Fruit fly (Drosophila melanogaster) whole organism, embryonic: ENCODE results near the gene CG32720.

Experiments used
- Asciz ChIP-seq: fragments of 200-800 bp; sonication (Bioruptor generic); optimal IDR thresholded peaks from 2 replicates; lab custom pipeline; 2017; ENCODE audit warnings: missing biosample characterization, mild to moderate bottlenecking, missing genetic modification characterization, missing genetic modification reagents
- Bgb ChIP-seq: fragments of 200-800 bp; sonication (Bioruptor generic); IDR thresholded peaks from 2 replicates; pipeline ENCODE4 v1.3.6; 2022; ENCODE audit warnings: missing biosample characterization, missing genetic modification characterization; ENCODE audit not compliant: partially characterized antibody
- BtbVII ChIP-seq: fragments of 200-800 bp; sonication (Bioruptor generic); optimal IDR thresholded peaks from 3 replicates; lab custom pipeline; 2017; ENCODE audit warnings: missing biosample characterization, mild to moderate bottlenecking, missing genetic modification characterization
- CG10462 ChIP-seq: fragments of 200-800 bp; sonication (Bioruptor generic); optimal IDR thresholded peaks from 2 replicates; lab custom pipeline; 2016; ENCODE audit warnings: missing biosample characterization, missing genetic modification characterization
- CG11560 ChIP-seq: fragments of 200-800 bp; sonication (Bioruptor generic); IDR thresholded peaks from 3 replicates; pipeline ENCODE4 v1.3.6; 2022; ENCODE audit warnings: missing biosample characterization, missing genetic modification characterization
- CG11695 ChIP-seq: fragments of 200-800 bp; sonication (Bioruptor generic); IDR thresholded peaks from 3 replicates; pipeline ENCODE4 v1.3.6; 2022; ENCODE audit warnings: missing biosample characterization, missing genetic modification characterization
- CG1233 ChIP-seq: fragments of 200-800 bp; sonication (Bioruptor generic); optimal IDR thresholded peaks from 4 replicates; lab custom pipeline; 2018; ENCODE audit warnings: missing biosample characterization, mild to moderate bottlenecking, missing genetic modification characterization
- CG13123 ChIP-seq: fragments of 200-800 bp; sonication (Bioruptor generic); optimal IDR thresholded peaks from 2 replicates; lab custom pipeline; 2016; ENCODE audit warnings: missing biosample characterization, missing genetic modification characterization
- CG13894 ChIP-seq: fragments of 200-800 bp; sonication (Bioruptor generic); optimal IDR thresholded peaks from 3 replicates; lab custom pipeline; 2018; ENCODE audit warnings: missing biosample characterization, mild to moderate bottlenecking, missing genetic modification characterization, moderate library complexity
- CG14050 ChIP-seq: fragments of 200-800 bp; sonication (Bioruptor generic); IDR thresholded peaks from 3 replicates; pipeline ENCODE4 v1.3.6; 2022; ENCODE audit warnings: missing biosample characterization, missing genetic modification characterization
- CG14860 ChIP-seq: fragments of 200-800 bp; sonication (Bioruptor generic); IDR thresholded peaks from 3 replicates; pipeline ENCODE4 v1.3.6; 2022; ENCODE audit warnings: missing biosample characterization, missing genetic modification characterization; ENCODE audit not compliant: partially characterized antibody
- CG16815 ChIP-seq: fragments of 200-800 bp; sonication (Bioruptor generic); optimal IDR thresholded peaks from 3 replicates; lab custom pipeline; 2017; ENCODE audit warnings: missing biosample characterization, mild to moderate bottlenecking, missing genetic modification characterization
- CG17186 ChIP-seq: fragments of 200-800 bp; sonication (Bioruptor generic); optimal IDR thresholded peaks from 3 replicates; lab custom pipeline; 2017; ENCODE audit warnings: missing biosample characterization, missing genetic modification reagents, missing genetic modification characterization
- CG2116 ChIP-seq: fragments of 200-800 bp; sonication (Bioruptor generic); optimal IDR thresholded peaks from 3 replicates; lab custom pipeline; 2018; ENCODE audit warnings: missing biosample characterization, mild to moderate bottlenecking, missing genetic modification characterization
- CG2120 ChIP-seq: fragments of 200-800 bp; sonication (Bioruptor generic); optimal IDR thresholded peaks from 3 replicates; lab custom pipeline; 2016; ENCODE audit warnings: missing biosample characterization, missing genetic modification characterization
- CG32772 ChIP-seq: fragments of 200-800 bp; sonication (Bioruptor generic); IDR thresholded peaks from 2 replicates; pipeline ENCODE4 v1.3.6; 2022; ENCODE audit warnings: missing biosample characterization, missing genetic modification characterization
- CG42726 ChIP-seq: fragments of 200-800 bp; sonication (Bioruptor generic); IDR thresholded peaks from 2 replicates; pipeline ENCODE4 v1.3.6; 2022; ENCODE audit warnings: missing biosample characterization, missing genetic modification characterization; ENCODE audit not compliant: partially characterized antibody
- CG4328 ChIP-seq: fragments of 200-800 bp; sonication (Bioruptor generic); optimal IDR thresholded peaks from 3 replicates; lab custom pipeline; 2017; ENCODE audit warnings: missing biosample characterization, missing genetic modification reagents, missing genetic modification characterization
- CG4820 ChIP-seq: fragments of 200-800 bp; sonication (Bioruptor generic); optimal IDR thresholded peaks from 3 replicates; lab custom pipeline; 2016; ENCODE audit warnings: missing biosample characterization, missing genetic modification characterization
- CG8089 ChIP-seq: fragments of 200-800 bp; sonication (Bioruptor generic); optimal IDR thresholded peaks from 3 replicates; lab custom pipeline; 2016; ENCODE audit warnings: missing biosample characterization, missing genetic modification characterization
- CG9932 ChIP-seq: fragments of 200-800 bp; sonication (Bioruptor generic); IDR thresholded peaks from 2 replicates; pipeline ENCODE4 v1.3.6; 2022; ENCODE audit warnings: missing biosample characterization, missing genetic modification characterization
- Dip3 ChIP-seq: fragments of 200-800 bp; sonication (Bioruptor generic); optimal IDR thresholded peaks from 3 replicates; lab custom pipeline; 2016; ENCODE audit warnings: missing biosample characterization, missing genetic modification characterization
- Eip74EF ChIP-seq, 2 experiments: fragments of 200-800 bp in 1 of 2; fragments of >200 bp in 1 of 2; sonication (Bioruptor generic) in 1 of 2; optimal IDR thresholded peaks; 2 replicates each; lab custom pipeline; 2017 to 2019; ENCODE audit warnings: missing biosample characterization in 2 of 2, missing genetic modification characterization in 2 of 2, mild to moderate bottlenecking in 1 of 2, moderate library complexity in 1 of 2
- Hsf ChIP-seq: fragments of 200-800 bp; sonication (Bioruptor generic); optimal IDR thresholded peaks from 3 replicates; lab custom pipeline; 2016; ENCODE audit warnings: missing biosample characterization, missing genetic modification characterization
- Mad ChIP-seq: fragments of 200-800 bp; sonication (Bioruptor generic); optimal IDR thresholded peaks from 2 replicates; lab custom pipeline; 2016; ENCODE audit warnings: missing biosample characterization, missing genetic modification characterization
- Mrtf ChIP-seq: fragments of 200-800 bp; sonication (Bioruptor generic); IDR thresholded peaks from 3 replicates; pipeline ENCODE4 v1.3.6; 2022; ENCODE audit warnings: missing biosample characterization, missing genetic modification characterization
- Neu2 ChIP-seq: fragments of 200-800 bp; sonication (Bioruptor generic); optimal IDR thresholded peaks from 3 replicates; lab custom pipeline; 2016; ENCODE audit warnings: missing biosample characterization, missing genetic modification characterization, borderline replicate concordance
- Pdp1 ChIP-seq, 2 experiments: fragments of 200-800 bp; sonication (Bioruptor generic); optimal IDR thresholded peaks; 3 replicates each; lab custom pipeline; 2016; ENCODE audit warnings: missing biosample characterization in 2 of 2, missing genetic modification characterization in 2 of 2, mild to moderate bottlenecking in 1 of 2, moderate library complexity in 1 of 2
- Scr ChIP-seq: fragments of 200-800 bp; sonication (Bioruptor generic); IDR thresholded peaks from 2 replicates; pipeline ENCODE4 v1.3.6; 2022; ENCODE audit warnings: missing biosample characterization, missing genetic modification characterization; ENCODE audit not compliant: partially characterized antibody
- Stat92E ChIP-seq, 3 experiments: fragments of >200 bp in 2 of 3; fragments of 200-800 bp in 1 of 3; sonication (Bioruptor generic) in 1 of 3; optimal IDR thresholded peaks; 2 replicates each; lab custom pipeline; 2017 to 2019; ENCODE audit warnings: missing biosample characterization in 3 of 3, missing genetic modification characterization in 3 of 3, mild to moderate bottlenecking in 1 of 3, moderate library complexity in 1 of 3
- Trl ChIP-seq, 3 experiments: fragments of >200 bp in 2 of 3; fragments of 200-800 bp in 1 of 3; sonication (Bioruptor generic) in 1 of 3; optimal IDR thresholded peaks; 2 replicates in 1 of 3; 3 replicates in 2 of 3; lab custom pipeline; 2016 to 2017; ENCODE audit warnings: missing biosample characterization in 1 of 3, missing genetic modification characterization in 1 of 3
- Xbp1 ChIP-seq: fragments of 200-800 bp; sonication (Bioruptor generic); optimal IDR thresholded peaks from 3 replicates; lab custom pipeline; 2016; ENCODE audit warnings: missing biosample characterization, mild to moderate bottlenecking, missing genetic modification characterization
- ash1 ChIP-seq: fragments of 200-800 bp; sonication (Bioruptor generic); optimal IDR thresholded peaks from 2 replicates; lab custom pipeline; 2018; ENCODE audit warnings: missing biosample characterization, mild to moderate bottlenecking, missing genetic modification characterization
- az2 ChIP-seq: fragments of 200-800 bp; sonication (Bioruptor generic); optimal IDR thresholded peaks from 3 replicates; lab custom pipeline; 2016; ENCODE audit warnings: missing biosample characterization, missing genetic modification characterization
- cas ChIP-seq: fragments of 200-800 bp; sonication (Bioruptor generic); IDR thresholded peaks from 2 replicates; pipeline ENCODE4 v1.3.6; 2022; ENCODE audit warnings: missing biosample characterization, missing genetic modification characterization
- cg ChIP-seq: fragments of 200-800 bp; sonication (Bioruptor generic); optimal IDR thresholded peaks from 3 replicates; lab custom pipeline; 2019; ENCODE audit warnings: missing biosample characterization, mild to moderate bottlenecking, missing genetic modification characterization, moderate library complexity
- chinmo ChIP-seq: fragments of 200-800 bp; sonication (Bioruptor generic); IDR thresholded peaks from 4 replicates; pipeline ENCODE4 v1.3.6; 2022; ENCODE audit warnings: missing biosample characterization, missing genetic modification characterization; ENCODE audit not compliant: partially characterized antibody
- dimm ChIP-seq: fragments of 200-800 bp; sonication (Bioruptor generic); IDR thresholded peaks from 2 replicates; pipeline ENCODE4 v1.3.6; 2022; ENCODE audit warnings: missing biosample characterization, missing genetic modification characterization
- exex ChIP-seq: fragments of 200-800 bp; sonication (Bioruptor generic); optimal IDR thresholded peaks from 4 replicates; lab custom pipeline; 2018; ENCODE audit warnings: missing biosample characterization, mild to moderate bottlenecking, missing genetic modification characterization, moderate library complexity
- gfzf ChIP-seq: fragments of 200-800 bp; sonication (Bioruptor generic); optimal IDR thresholded peaks from 2 replicates; lab custom pipeline; 2016; ENCODE audit warnings: missing biosample characterization, mild to moderate bottlenecking, missing genetic modification characterization, moderate library complexity
- h ChIP-seq: fragments of >200 bp; optimal IDR thresholded peaks from 2 replicates; lab custom pipeline; 2017
- insv ChIP-seq, 2 experiments: fragments of 200-800 bp; sonication (Bioruptor generic); optimal IDR thresholded peaks; 3 replicates each; lab custom pipeline; 2016 to 2018; ENCODE audit warnings: missing biosample characterization in 2 of 2, missing genetic modification characterization in 2 of 2
- kah ChIP-seq: fragments of 200-800 bp; sonication (Bioruptor generic); optimal IDR thresholded peaks from 2 replicates; lab custom pipeline; 2018; ENCODE audit warnings: missing biosample characterization, mild to moderate bottlenecking, missing genetic modification characterization
- nerfin-2 ChIP-seq: fragments of 200-800 bp; sonication (Bioruptor generic); IDR thresholded peaks from 2 replicates; pipeline ENCODE4 v1.3.6; 2022; ENCODE audit warnings: missing biosample characterization, missing genetic modification characterization; ENCODE audit not compliant: partially characterized antibody
- nom ChIP-seq: fragments of 200-800 bp; sonication (Bioruptor generic); optimal IDR thresholded peaks from 2 replicates; lab custom pipeline; 2017; ENCODE audit warnings: missing biosample characterization, missing genetic modification characterization, mild to moderate bottlenecking, moderate library complexity, missing genetic modification reagents
- otp ChIP-seq: fragments of 200-800 bp; sonication (Bioruptor generic); IDR thresholded peaks from 3 replicates; pipeline ENCODE4, ENCODE4 v1.3.6; 2022; ENCODE audit warnings: missing biosample characterization, missing genetic modification characterization
- ranshi ChIP-seq: fragments of 200-800 bp; sonication (Bioruptor generic); IDR thresholded peaks from 2 replicates; pipeline ENCODE4 v1.3.6; 2022; ENCODE audit warnings: missing biosample characterization, missing genetic modification characterization
- sim ChIP-seq: fragments of 200-800 bp; sonication (Bioruptor generic); IDR thresholded peaks from 2 replicates; pipeline ENCODE4 v1.3.6; 2022; ENCODE audit warnings: missing biosample characterization, missing genetic modification characterization
- trh ChIP-seq: fragments of 200-800 bp; sonication (Bioruptor generic); optimal IDR thresholded peaks from 2 replicates; lab custom pipeline; 2016; ENCODE audit warnings: missing biosample characterization, missing genetic modification characterization
- zf30C ChIP-seq: fragments of 200-800 bp; sonication (Bioruptor generic); optimal IDR thresholded peaks from 3 replicates; lab custom pipeline; 2018; ENCODE audit warnings: missing biosample characterization, mild to moderate bottlenecking, missing genetic modification characterization

CG32720 gene

DNA sequence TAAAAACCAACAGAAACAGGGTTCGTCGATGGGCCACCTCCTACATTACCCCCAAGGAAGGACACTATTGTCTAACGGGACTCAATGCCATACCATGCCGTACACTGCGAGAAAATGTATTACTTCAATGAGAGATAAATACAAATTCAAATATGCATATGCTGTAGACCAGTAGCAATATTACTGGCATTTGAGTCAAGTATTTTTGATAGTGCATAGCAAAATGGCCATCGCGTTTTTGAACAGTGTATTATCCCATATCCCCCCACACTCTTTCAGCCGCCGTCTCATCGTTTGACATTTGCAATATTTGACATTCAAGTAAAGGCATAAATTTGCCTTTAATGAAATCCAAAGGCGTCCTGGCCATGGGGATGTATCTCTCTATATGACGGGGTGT, 48.5 kb downstream of the CG32720 start (continued):
- TF ChIP-seq nom (GFP tag; lab: Kevin White, UChicago) = no peak
- peak; percentile 44 for TF ChIP-seq CG2120
- TF ChIP-seq Dip3 (GFP tag; lab: Kevin White, UChicago) = no peak
- TF ChIP-seq trh (GFP tag; lab: Kevin White, UChicago) = no peak
- no peak for TF ChIP-seq cas (GFP tag; lab: Robert Waterston, UW)
- no peak for TF ChIP-seq BtbVII (GFP tag; lab: Kevin White, UChicago)
- TF ChIP-seq Trl (optimal IDR thresholded peaks at IDR 0.05; lab: Kevin White, UChicago) = no peak
- no peak for TF ChIP-seq Trl (GFP tag; optimal IDR thresholded peaks at IDR 0.05; lab: Kevin White, UChicago)
- peak; percentile 24 for TF ChIP-seq Hsf
- TF ChIP-seq CG13894 (tag; lab: Kevin White, UChicago) = no peak
- no peak for TF ChIP-seq CG11560 (tag; lab: Robert Waterston, UW)
- TF ChIP-seq Bgb (GFP tag; lab: Robert Waterston, UW) = no peak
- no peak for TF ChIP-seq CG4328 (GFP tag; lab: Kevin White, UChicago)
- no peak for TF ChIP-seq az2 (GFP tag; lab: Kevin White, UChicago)
- no peak for TF ChIP-seq nerfin-2 (GFP tag; lab: Robert Waterston, UW)
- no peak for TF ChIP-seq CG16815 (GFP tag; lab: Kevin White, UChicago)
- no peak for TF ChIP-seq CG8089
- TF ChIP-seq CG9932 (GFP tag; lab: Robert Waterston, UW) = peak; percentile 46
- no peak for TF ChIP-seq CG10462 (GFP tag; lab: Kevin White, UChicago)
- TF ChIP-seq dimm = no peak
- no peak for TF ChIP-seq Neu2 (GFP tag; lab: Kevin White, UChicago)
- no peak for TF ChIP-seq Mad
- no peak for TF ChIP-seq ash1 (GFP tag; lab: Kevin White, UChicago)
- no peak for TF ChIP-seq CG14050 (GFP tag; lab: Robert Waterston, UW)
- no peak for TF ChIP-seq CG2116 (GFP tag; lab: Kevin White, UChicago)
- no peak for TF ChIP-seq sim
- TF ChIP-seq CG11695 = no peak
- peak; percentile 29 for TF ChIP-seq Xbp1 (GFP tag; lab: Kevin White, UChicago)
- TF ChIP-seq otp (GFP tag; lab: Robert Waterston, UW) = no peak
- TF ChIP-seq cg (GFP tag; lab: Kevin White, UChicago) = no peak
- no peak for TF ChIP-seq Scr (GFP tag; lab: Robert Waterston, UW)
- no peak for TF ChIP-seq exex (tag; lab: Kevin White, UChicago)
- TF ChIP-seq CG17186 (GFP tag; lab: Kevin White, UChicago) = no peak
- TF ChIP-seq Pdp1 (GFP tag; optimal IDR thresholded peaks at IDR 0.05; lab: Kevin White, UChicago) = no peak
- TF ChIP-seq CG42726 (GFP tag; lab: Robert Waterston, UW) = no peak
- no peak for TF ChIP-seq Stat92E (GFP tag; optimal IDR thresholded peaks at IDR 0.05; lab: Kevin White, UChicago)
- no peak for TF ChIP-seq CG32772 (GFP tag; lab: Robert Waterston, UW)
- TF ChIP-seq CG14860 (GFP tag; lab: Robert Waterston, UW) = no peak
- no peak for TF ChIP-seq Eip74EF (GFP tag; optimal IDR thresholded peaks at IDR 0.05; lab: Kevin White, UChicago)
- no peak for TF ChIP-seq chinmo (GFP tag; lab: Robert Waterston, UW)
- no peak for TF ChIP-seq Asciz (GFP tag; lab: Kevin White, UChicago)
- TF ChIP-seq CG1233 (GFP tag; lab: Kevin White, UChicago) = peak; percentile 1
- TF ChIP-seq kah (GFP tag; lab: Kevin White, UChicago) = no peak
- TF ChIP-seq gfzf = no peak
- no peak for TF ChIP-seq insv (GFP tag; optimal IDR thresholded peaks at IDR 0.05; lab: Kevin White, UChicago)
- TF ChIP-seq ranshi (GFP tag; lab: Robert Waterston, UW) = no peak
- no peak for TF ChIP-seq CG13123 (GFP tag; lab: Kevin White, UChicago)
- TF ChIP-seq Mrtf (GFP tag; lab: Robert Waterston, UW) = no peak
- TF ChIP-seq zf30C (GFP tag; lab: Kevin White, UChicago) = no peak
- TF ChIP-seq h (lab: Kevin White, UChicago) = no peak
- no peak for TF ChIP-seq CG4820 (GFP tag; lab: Kevin White, UChicago)
